Worm (Caenorhabditis elegans): ENCODE measurements around the gene ZK1236.9.

ce11 chrIII:8479322-8479864, 44.4 kb upstream of the ZK1236.9 start:
- TF ChIP-seq nhr-28 (tag; optimal IDR thresholded peaks at IDR 0.05) (no peak), ZK546.5 (tag; optimal IDR thresholded peaks at IDR 0.05) (no peak), snpc-4 (tag; optimal IDR thresholded peaks at IDR 0.05) (no peak), lin-15B (tag; optimal IDR thresholded peaks at IDR 0.05) (no peak), ceh-28 (tag; optimal IDR thresholded peaks at IDR 0.05) (no peak), unc-39 (tag; optimal IDR thresholded peaks at IDR 0.05) (no peak), pha-4 (tag; optimal IDR thresholded peaks at IDR 0.05) (no peak), nhr-237 (tag; optimal IDR thresholded peaks at IDR 0.05) (no peak)
